Fruit fly (Drosophila melanogaster): Measurements from ENCODE around the gene sala.

sala gene

dm6 chr2L:11469973-11470372, 14.5 kb upstream of the sala start (continued):
- TF ChIP-seq CG12659 (GFP tag; optimal IDR thresholded peaks at IDR 0.05) (no peak), ac (GFP tag; optimal IDR thresholded peaks at IDR 0.05) (peak; percentile 51), CG4404 (GFP tag; IDR thresholded peaks at IDR 0.05) (0 out of 2 replicates have a peak, but pooled peaks have one; percentile 13), CG17829 (tag; optimal IDR thresholded peaks at IDR 0.05) (peak; percentile 31), CG7556 (GFP tag; optimal IDR thresholded peaks at IDR 0.05) (no peak), CG8924 (tag; optimal IDR thresholded peaks at IDR 0.05) (peak; percentile 23), CG4360 (GFP tag; IDR thresholded peaks at IDR 0.05) (0 out of 2 replicates have a peak, but pooled peaks have one; percentile 31), CG31441 (GFP tag; IDR thresholded peaks at IDR 0.05) (peak; percentile 48; the same call in 1 of the 2 replicates), fd96Cb (tag; optimal IDR thresholded peaks at IDR 0.05) (peak; percentile 3), CG6689 (GFP tag; IDR thresholded peaks at IDR 0.05) (no peak), trem (tag; optimal IDR thresholded peaks at IDR 0.05) (peak; percentile 8), unpg (GFP tag; optimal IDR thresholded peaks at IDR 0.05) (peak; percentile 14), Gsc (GFP tag; IDR thresholded peaks at IDR 0.05) (no peak), Ets65A (GFP tag) (no peak), CG9727 (GFP tag; optimal IDR thresholded peaks at IDR 0.05) (peak; percentile 35), nmo (GFP tag; optimal IDR thresholded peaks at IDR 0.05) (peak; percentile 30), CG10274 (GFP tag; optimal IDR thresholded peaks at IDR 0.05) (no peak), CG15696 (tag; optimal IDR thresholded peaks at IDR 0.05) (peak; percentile 50), D (optimal IDR thresholded peaks at IDR 0.05) (no peak), D (GFP tag; optimal IDR thresholded peaks at IDR 0.05) (peak; percentile 38)

DNA sequence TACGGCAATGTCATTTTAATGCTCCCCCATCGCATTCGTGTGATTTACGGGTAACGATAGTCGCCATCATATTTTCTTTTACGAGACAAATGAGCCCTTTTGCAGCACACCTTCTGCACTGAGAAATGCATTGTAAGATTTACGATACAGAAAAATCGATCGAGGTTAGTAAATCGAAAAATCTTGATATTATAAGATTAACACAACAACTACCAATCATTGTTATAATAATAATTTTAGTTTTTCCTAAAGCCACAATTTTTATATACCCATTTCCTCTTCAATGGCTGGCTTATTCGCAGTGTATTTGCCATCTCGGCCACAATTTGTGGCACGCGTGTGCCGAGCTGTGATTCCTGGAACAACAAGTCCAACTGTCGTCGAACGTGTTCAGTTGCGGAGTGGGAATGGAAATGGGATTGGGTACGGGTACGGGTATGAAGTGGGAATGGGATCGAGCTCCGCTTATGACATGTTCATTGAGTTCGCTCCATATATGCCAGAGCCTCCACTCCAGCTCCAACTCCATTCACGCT, 12.5 kb upstream of the sala start:
- TF ChIP-seq CG12219 (GFP tag; optimal IDR thresholded peaks at IDR 0.05) (no peak), Dad (GFP tag; optimal IDR thresholded peaks at IDR 0.05) (no peak), odd (GFP tag; optimal IDR thresholded peaks at IDR 0.05) (no peak), HmgD (GFP tag; optimal IDR thresholded peaks at IDR 0.05) (no peak), Hmx (GFP tag; optimal IDR thresholded peaks at IDR 0.05) (no peak), gce (GFP tag; IDR thresholded peaks at IDR 0.05) (no peak), CG12071 (GFP tag; optimal IDR thresholded peaks at IDR 0.05) (no peak), gfzf (GFP tag; optimal IDR thresholded peaks at IDR 0.05) (no peak), Xrp1 (GFP tag; IDR thresholded peaks at IDR 0.05) (peak; percentile 65; the same call in 1 of the 2 replicates), pho (GFP tag; optimal IDR thresholded peaks at IDR 0.05) (no peak), eve (GFP tag; optimal IDR thresholded peaks at IDR 0.05) (peak in 1 of 2 experiments; percentile 22), CG6813 (GFP tag; optimal IDR thresholded peaks at IDR 0.05) (no peak), CG8281 (tag; optimal IDR thresholded peaks at IDR 0.05) (no peak), lilli (GFP tag; optimal IDR thresholded peaks at IDR 0.05) (no peak), CG14860 (GFP tag; IDR thresholded peaks at IDR 0.05; ENCODE audit: partially characterized antibody) (no peak), crp (GFP tag; optimal IDR thresholded peaks at IDR 0.05) (no peak), run (tag; optimal IDR thresholded peaks at IDR 0.05) (no peak), CG30431 (GFP tag; optimal IDR thresholded peaks at IDR 0.05) (no peak), mam (GFP tag; optimal IDR thresholded peaks at IDR 0.05) (no peak), CG7556 (GFP tag; optimal IDR thresholded peaks at IDR 0.05) (no peak), prd (optimal IDR thresholded peaks at IDR 0.05) (no peak), prd (GFP tag; IDR thresholded peaks at IDR 0.05) (peak; percentile 49; the same call in 1 of the 3 replicates), CG4424 (GFP tag; optimal IDR thresholded peaks at IDR 0.05) (peak; percentile 25), Dref (GFP tag; IDR thresholded peaks at IDR 0.05) (no peak), CG14050 (GFP tag; IDR thresholded peaks at IDR 0.05) (no peak), CG10565 (GFP tag; optimal IDR thresholded peaks at IDR 0.05) (no peak), Nf-YB (GFP tag; optimal IDR thresholded peaks at IDR 0.05) (no peak), Antp (GFP tag; optimal IDR thresholded peaks at IDR 0.05) (no peak), CG2129 (GFP tag; IDR thresholded peaks at IDR 0.05; ENCODE audit: partially characterized antibody) (no peak), CG3726 (GFP tag; IDR thresholded peaks at IDR 0.05) (no peak), CG1233 (GFP tag; optimal IDR thresholded peaks at IDR 0.05) (peak; percentile 1), CG10654 (GFP tag; optimal IDR thresholded peaks at IDR 0.05) (no peak)
